Worm (Caenorhabditis elegans): Measurements from ENCODE around the gene cku-80.

- TF ChIP-seq lin-11 (tag; optimal IDR thresholded peaks at IDR 0.05) (no peak), pqm-1 (tag; optimal IDR thresholded peaks at IDR 0.05) (no peak)
Observed at ce11 chrIII:4449893-4450579, 30.4 kb downstream of the cku-80 start, which contains the start of gene ceh-43.

All from whole organism, late embryonic.